Worm (Caenorhabditis elegans) whole organism, L1 larva: ENCODE results near the gene Y44A6D.6.

Source experiments
- Y116A8C.19 ChIP-seq: sonication (generic microtip); optimal IDR thresholded peaks from 2 replicates; lab custom pipeline; 2016; ENCODE audit warnings: missing compliant biosample characterization, missing genetic modification characterization, borderline replicate concordance
- alr-1 ChIP-seq: fragments of 200-800 bp; sonication (Bioruptor generic); optimal IDR thresholded peaks from 2 replicates; lab custom pipeline; 2018; ENCODE audit warnings: borderline replicate concordance, mild to moderate bottlenecking, missing genetic modification characterization, missing compliant biosample characterization
- aly-2 ChIP-seq: fragments of 150-350 bp; optimal IDR thresholded peaks from 2 replicates; lab custom pipeline; 2014; ENCODE audit warnings: missing biosample characterization, missing genetic modification characterization
- blmp-1 ChIP-seq: fragments of 150-350 bp; optimal IDR thresholded peaks from 2 replicates; lab custom pipeline; 2014; ENCODE audit warnings: missing biosample characterization, missing genetic modification characterization
- efl-1 ChIP-seq, 4 experiments: fragments of 150-350 bp; optimal IDR thresholded peaks in 3 of 4; peaks in 1 of 4; 1 replicate in 1 of 4; 2 replicates in 3 of 4; lab custom pipeline; 2014; ENCODE audit warnings: missing biosample characterization in 2 of 4, missing genetic modification characterization in 2 of 4, missing genetic modification reagents in 2 of 4
- efl-3 ChIP-seq: fragments of 200-800 bp; sonication (Bioruptor generic); optimal IDR thresholded peaks from 2 replicates; lab custom pipeline; 2018; ENCODE audit warnings: mild to moderate bottlenecking, missing genetic modification characterization, missing compliant biosample characterization
- lsy-2 ChIP-seq, 2 experiments: fragments of 150-350 bp; optimal IDR thresholded peaks; 2 replicates each; lab custom pipeline; 2014; ENCODE audit warnings: missing biosample characterization in 2 of 2, missing genetic modification characterization in 2 of 2
- mef-2 ChIP-seq: fragments of 150-350 bp; optimal IDR thresholded peaks from 2 replicates; lab custom pipeline; 2014; ENCODE audit warnings: missing biosample characterization, missing genetic modification characterization
- nhr-12 ChIP-seq: sonication (generic microtip); optimal IDR thresholded peaks from 2 replicates; lab custom pipeline; 2017; ENCODE audit warnings: missing biosample characterization, missing genetic modification characterization
- nhr-76 ChIP-seq: sonication (generic microtip); optimal IDR thresholded peaks from 2 replicates; lab custom pipeline; 2017; ENCODE audit warnings: missing biosample characterization, missing genetic modification characterization
- nhr-77 ChIP-seq: fragments of 150-350 bp; optimal IDR thresholded peaks from 2 replicates; lab custom pipeline; 2014; ENCODE audit warnings: missing biosample characterization, missing genetic modification characterization
- sptf-1 ChIP-seq: fragments of 150-350 bp; optimal IDR thresholded peaks from 2 replicates; lab custom pipeline; 2014; ENCODE audit warnings: missing biosample characterization, missing genetic modification characterization
- xbp-1 ChIP-seq: sonication (generic microtip); optimal IDR thresholded peaks from 2 replicates; lab custom pipeline; 2016; ENCODE audit warnings: missing genetic modification characterization, missing compliant biosample characterization

The Y44A6D.6 gene

ce11 chrV:20851847-20852386 lies 44.8 kb downstream of the Y44A6D.6 start, which contains the start of gene ndua-1 (continued):
- TF ChIP-seq aly-2 (tag; lab: Kevin White, UChicago) (no peak), sptf-1 (no peak), alr-1 (tag; lab: Kevin White, UChicago) (no peak), lsy-2 (tag; optimal IDR thresholded peaks at IDR 0.05; lab: Kevin White, UChicago) (peak; percentile 59 to 71), efl-3 (no peak), nhr-77 (tag; lab: Kevin White, UChicago) (no peak)

DNA sequence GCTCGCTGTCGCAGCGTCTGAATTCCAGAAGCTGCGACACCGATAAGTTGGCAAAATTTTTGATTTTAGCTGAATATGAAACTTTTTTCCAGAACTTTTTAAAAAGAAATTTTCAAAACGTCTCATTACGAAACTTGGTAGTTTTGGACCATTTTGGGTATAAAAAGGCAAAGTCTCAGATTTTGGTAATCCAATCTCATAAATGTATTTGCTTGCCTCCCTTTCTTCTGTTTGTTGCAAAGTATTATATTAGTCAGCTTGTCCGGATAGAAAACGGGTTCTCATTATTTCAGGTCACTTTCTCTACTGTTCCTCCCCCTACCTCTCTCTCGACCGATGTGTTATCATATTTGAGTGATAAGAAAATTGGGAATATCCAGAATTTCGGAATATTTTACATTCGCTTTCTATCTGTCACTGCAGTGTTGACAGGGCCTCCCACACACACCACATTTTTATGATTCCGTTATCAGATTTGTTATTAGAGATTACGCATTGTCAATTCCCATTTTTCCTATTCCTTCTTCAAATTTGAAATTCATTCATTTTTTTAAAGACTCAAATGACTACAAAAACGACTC lies 46.5 kb downstream of the Y44A6D.6 start, which contains the start of gene F31D4.5:
F31D4.5 (plus strand) TSS at position 491 of the 581 bp plus-strand sequence.
- TF ChIP-seq nhr-12 (tag; lab: Kevin White, UChicago) (no peak), xbp-1 (tag; lab: Kevin White, UChicago) (no peak), efl-1 (optimal IDR thresholded peaks at IDR 0.05; lab: Kevin White, UChicago) (no peak), efl-1 (GFP tag; optimal IDR thresholded peaks at IDR 0.05 in 1 of 2; lab: Kevin White, UChicago) (peak in 1 of 2 experiments; percentile 61), nhr-76 (tag; lab: Kevin White, UChicago) (no peak), Y116A8C.19 (no peak)

DNA sequence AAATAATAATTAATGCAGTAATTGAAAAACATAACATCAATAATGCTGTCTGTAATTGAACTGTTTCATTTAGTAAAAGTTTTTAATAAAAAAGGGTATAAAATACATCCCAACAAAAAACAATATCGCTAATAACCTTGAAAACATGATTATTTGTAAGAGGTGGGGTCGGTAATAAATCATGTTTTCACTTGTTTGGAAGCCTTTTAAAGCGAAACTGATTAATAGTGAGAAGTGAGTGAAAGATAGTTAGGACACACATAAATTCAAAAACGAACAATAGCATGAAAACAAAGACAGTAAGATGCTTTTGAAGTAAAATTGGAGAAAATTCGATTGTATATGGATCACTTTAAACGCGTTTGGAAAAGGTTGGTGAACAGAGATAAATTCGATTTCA lies 53.9 kb downstream of the Y44A6D.6 start, which contains the start of gene try-4:
try-4 (minus strand) TSS at position 74 of the 400 bp plus-strand sequence.
- TF ChIP-seq blmp-1: peak; percentile 71
- TF ChIP-seq mef-2 (tag; lab: Kevin White, UChicago): no peak
